Fruit fly (Drosophila melanogaster): Measurements from ENCODE around the gene ND-B22.

The ND-B22 gene

dm6 chr2L:13398614-13399161 lies 27.8 kb upstream of the ND-B22 start, which contains the start of the genes CG10859 and CG7110 (continued):
- TF ChIP-seq NFAT (GFP tag; IDR thresholded peaks at IDR 0.05) (no peak; the same call in 1 of the 2 replicates), bab2 (GFP tag; optimal IDR thresholded peaks at IDR 0.05) (no peak), sna (GFP tag; IDR thresholded peaks at IDR 0.05; ENCODE audit: partially characterized antibody) (no peak), Xbp1 (GFP tag; optimal IDR thresholded peaks at IDR 0.05) (peak; percentile 4), Mes4 (GFP tag; optimal IDR thresholded peaks at IDR 0.05) (peak; percentile 17), vfl (GFP tag; optimal IDR thresholded peaks at IDR 0.05) (no peak), cg (GFP tag; optimal IDR thresholded peaks at IDR 0.05) (no peak), sens-2 (GFP tag; IDR thresholded peaks at IDR 0.05) (peak; percentile 33; the same call in 1 of the 2 replicates), bsh (GFP tag; optimal IDR thresholded peaks at IDR 0.05) (peak in 1 of 2 experiments; percentile 25), sug (tag; optimal IDR thresholded peaks at IDR 0.05) (peak; percentile 48), ken (GFP tag; IDR thresholded peaks at IDR 0.05) (no peak), pzg (GFP tag; optimal IDR thresholded peaks at IDR 0.05) (peak; percentile 85), CrebB (tag; optimal IDR thresholded peaks at IDR 0.05) (peak; percentile 36), CG2129 (GFP tag; IDR thresholded peaks at IDR 0.05; ENCODE audit: partially characterized antibody) (no peak), CG4424 (GFP tag; optimal IDR thresholded peaks at IDR 0.05) (no peak), wek (GFP tag; optimal IDR thresholded peaks at IDR 0.05) (peak; percentile 88), CG10654 (GFP tag; optimal IDR thresholded peaks at IDR 0.05) (peak; percentile 18), fd96Cb (tag; optimal IDR thresholded peaks at IDR 0.05) (no peak), unc-4 (GFP tag; IDR thresholded peaks at IDR 0.05; ENCODE audit: partially characterized antibody) (no peak), CG12391 (tag; optimal IDR thresholded peaks at IDR 0.05) (peak; percentile 55), Meics (GFP tag; optimal IDR thresholded peaks at IDR 0.05) (peak; percentile 79), CG8924 (tag; optimal IDR thresholded peaks at IDR 0.05) (no peak), Optix (GFP tag; IDR thresholded peaks at IDR 0.05) (no peak), tin (GFP tag; optimal IDR thresholded peaks at IDR 0.05) (peak; percentile 11), CG15073 (GFP tag; optimal IDR thresholded peaks at IDR 0.05) (no peak), onecut (GFP tag; IDR thresholded peaks at IDR 0.05) (peak; percentile 52), chm (GFP tag; IDR thresholded peaks at IDR 0.05) (peak; percentile 65; the same call in 1 of the 2 replicates), CG12104 (GFP tag; optimal IDR thresholded peaks at IDR 0.05) (peak; percentile 41), CG11696 (GFP tag; IDR thresholded peaks at IDR 0.05) (no peak), gcm2 (GFP tag; optimal IDR thresholded peaks at IDR 0.05) (no peak), CG7372 (GFP tag; IDR thresholded peaks at IDR 0.05) (no peak), MESR4 (GFP tag; optimal IDR thresholded peaks at IDR 0.05) (peak; percentile 46), Ptx1 (GFP tag; IDR thresholded peaks at IDR 0.05) (no peak), org-1 (GFP tag; optimal IDR thresholded peaks at IDR 0.05) (no peak), Dek (tag; optimal IDR thresholded peaks at IDR 0.05) (no peak), ham (GFP tag; IDR thresholded peaks at IDR 0.05) (no peak), CG16815 (GFP tag; optimal IDR thresholded peaks at IDR 0.05) (no peak), salm (tag; optimal IDR thresholded peaks at IDR 0.05) (peak; percentile 24), CG10267 (tag; optimal IDR thresholded peaks at IDR 0.05) (peak; percentile 60), CG6689 (GFP tag; IDR thresholded peaks at IDR 0.05) (no peak), HLH54F (GFP tag; optimal IDR thresholded peaks at IDR 0.05) (no peak), CG33213 (GFP tag; optimal IDR thresholded peaks at IDR 0.05) (peak; percentile 56), ro (GFP tag; IDR thresholded peaks at IDR 0.05) (no peak), dimm (GFP tag; IDR thresholded peaks at IDR 0.05) (no peak), CG2199 (GFP tag; IDR thresholded peaks at IDR 0.05) (no peak), NC2α (GFP tag; optimal IDR thresholded peaks at IDR 0.05) (no peak), Asciz (GFP tag; optimal IDR thresholded peaks at IDR 0.05) (peak; percentile 59), p53 (GFP tag; optimal IDR thresholded peaks at IDR 0.05) (no peak), CG18764 (GFP tag; optimal IDR thresholded peaks at IDR 0.05) (peak; percentile 20), kay (GFP tag; optimal IDR thresholded peaks at IDR 0.05) (no peak), CkIIα-i1 (GFP tag; IDR thresholded peaks at IDR 0.05) (no peak)

Data from whole organism, embryonic.